Fruit fly (Drosophila melanogaster): ENCODE results near the gene RnrL.

- TF ChIP-seq CG12104 (GFP tag; optimal IDR thresholded peaks at IDR 0.05) (no peak), Ptx1 (GFP tag; IDR thresholded peaks at IDR 0.05) (peak; percentile 44), CG8290 (GFP tag; optimal IDR thresholded peaks at IDR 0.05) (peak; percentile 80), CG8290 (tag; optimal IDR thresholded peaks at IDR 0.05) (peak; percentile 1 to 79), ato (GFP tag; IDR thresholded peaks at IDR 0.05; ENCODE audit: partially characterized antibody) (peak; percentile 79)
Observed at dm6 chr2L:10339212-10339721, 11.5 kb upstream of the RnrL start, which contains the start of gene SamDC.

Measured in whole organism, embryonic.